Comparison of ENCODE assay signal across 1 fruit fly cellular context in the genomic region with DNA sequence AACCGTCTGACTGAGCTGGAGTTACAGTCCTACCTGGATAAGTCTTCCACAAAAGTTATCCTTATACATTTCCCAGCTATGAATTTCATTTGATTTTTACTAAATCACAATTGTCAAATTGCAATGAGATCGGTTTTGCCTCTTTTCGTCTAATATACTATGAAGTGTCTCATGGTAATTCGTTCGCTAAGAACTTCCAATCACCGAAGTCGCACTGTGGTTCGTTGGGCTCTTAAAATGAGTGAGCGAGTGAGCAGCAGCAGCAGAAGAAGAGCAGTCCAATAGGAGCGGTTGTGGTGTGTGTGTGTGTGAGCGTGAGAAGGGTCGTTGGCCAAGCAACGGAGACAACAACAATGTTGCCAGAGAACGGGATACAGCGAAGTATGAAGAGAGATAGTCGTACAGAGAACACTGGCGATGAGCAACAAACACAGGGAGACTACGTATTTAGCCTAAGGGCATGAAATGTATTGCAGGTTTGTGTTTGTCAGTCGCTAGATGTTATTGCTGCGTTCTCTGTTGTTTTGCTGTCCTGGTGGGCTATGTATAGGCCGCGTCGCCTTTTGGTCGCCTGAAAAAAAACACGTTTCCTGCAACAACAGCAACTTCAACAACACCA.
TF ChIP-seq lines count a peak whose summit lies in the region.

No protein-coding gene starts in this region.

TF ChIP-seq in whole organism, embryonic, 481 proteins besides CTCF, POLR2A, EP300 and RAD21 (continued from another document and continues in another):
- TF ChIP-seq CG30403 (GFP tag; optimal IDR thresholded peaks at IDR 0.05; lab: Kevin White, UChicago), result peak; percentile 94
- TF ChIP-seq Kr (GFP tag; optimal IDR thresholded peaks at IDR 0.05; lab: Kevin White, UChicago), result peak; percentile 53
- TF ChIP-seq Mes4 (GFP tag; optimal IDR thresholded peaks at IDR 0.05; lab: Kevin White, UChicago), result peak; percentile 92
- TF ChIP-seq CG6254 (GFP tag; optimal IDR thresholded peaks at IDR 0.05; lab: Kevin White, UChicago), result peak; percentile 84
- TF ChIP-seq CG9797 (GFP tag; optimal IDR thresholded peaks at IDR 0.05; lab: Kevin White, UChicago), result peak; percentile 7
- TF ChIP-seq CG1233 (GFP tag; optimal IDR thresholded peaks at IDR 0.05; lab: Kevin White, UChicago), result peak; percentile 90
- peak; percentile 77 for TF ChIP-seq CG6683 (GFP tag; optimal IDR thresholded peaks at IDR 0.05; lab: Kevin White, UChicago)
- peak; percentile 90 for TF ChIP-seq CG3281 (GFP tag; optimal IDR thresholded peaks at IDR 0.05; lab: Kevin White, UChicago)
- TF ChIP-seq CG9609 (GFP tag; optimal IDR thresholded peaks at IDR 0.05; lab: Kevin White, UChicago), result peak; percentile 93
- TF ChIP-seq dan (GFP tag; IDR thresholded peaks at IDR 0.05; lab: Robert Waterston, UW), result peak; percentile 82
- peak; percentile 93 for TF ChIP-seq CG4424 (GFP tag; optimal IDR thresholded peaks at IDR 0.05; lab: Kevin White, UChicago)
- TF ChIP-seq dpn (GFP tag; optimal IDR thresholded peaks at IDR 0.05; lab: Kevin White, UChicago), result peak; percentile 90 to 96
- peak; percentile 80 for TF ChIP-seq Neu2 (GFP tag; optimal IDR thresholded peaks at IDR 0.05; lab: Kevin White, UChicago; ENCODE audit: borderline replicate concordance)
- peak; percentile 88 for TF ChIP-seq peb (GFP tag; IDR thresholded peaks at IDR 0.05; lab: Robert Waterston, UW)
- TF ChIP-seq unpg (GFP tag; optimal IDR thresholded peaks at IDR 0.05; lab: Kevin White, UChicago), result peak; percentile 94
- TF ChIP-seq Meics (GFP tag; optimal IDR thresholded peaks at IDR 0.05; lab: Kevin White, UChicago), result peak; percentile 93
- peak; percentile 88 for TF ChIP-seq CG10959 (GFP tag; IDR thresholded peaks at IDR 0.05; lab: Robert Waterston, UW)
- peak; percentile 89 to 95 for TF ChIP-seq Pdp1 (GFP tag; optimal IDR thresholded peaks at IDR 0.05; lab: Kevin White, UChicago)
- TF ChIP-seq CG8388 (GFP tag; optimal IDR thresholded peaks at IDR 0.05; lab: Kevin White, UChicago), result peak; percentile 89
- TF ChIP-seq CG8478 (optimal IDR thresholded peaks at IDR 0.05; lab: Kevin White, UChicago), result no peak
- peak; percentile 70; the same call in 2 of the 3 replicates for TF ChIP-seq CG11560 (tag; IDR thresholded peaks at IDR 0.05; lab: Robert Waterston, UW)
- TF ChIP-seq gfzf (GFP tag; optimal IDR thresholded peaks at IDR 0.05; lab: Kevin White, UChicago), result no peak
- peak; percentile 78 for TF ChIP-seq en (GFP tag; optimal IDR thresholded peaks at IDR 0.05; lab: Kevin White, UChicago)
- peak; percentile 94 for TF ChIP-seq tin (GFP tag; optimal IDR thresholded peaks at IDR 0.05; lab: Kevin White, UChicago)
- peak; percentile 67; the same call in 2 of the 3 replicates for TF ChIP-seq jigr1 (GFP tag; IDR thresholded peaks at IDR 0.05; lab: Robert Waterston, UW)
- TF ChIP-seq E2f2 (GFP tag; IDR thresholded peaks at IDR 0.05; lab: Robert Waterston, UW), result peak; percentile 74
- peak; percentile 90 to 94 for TF ChIP-seq bsh (GFP tag; optimal IDR thresholded peaks at IDR 0.05; lab: Kevin White, UChicago)
- peak; percentile 66 for TF ChIP-seq CG7987 (GFP tag; optimal IDR thresholded peaks at IDR 0.05; lab: Kevin White, UChicago)
- peak; percentile 89 for TF ChIP-seq Gug (GFP tag; IDR thresholded peaks at IDR 0.05; lab: Robert Waterston, UW)
- TF ChIP-seq CG11504 (tag; optimal IDR thresholded peaks at IDR 0.05; lab: Kevin White, UChicago), result peak; percentile 89
- peak; percentile 97 for TF ChIP-seq lbe (GFP tag; optimal IDR thresholded peaks at IDR 0.05; lab: Kevin White, UChicago)
- peak; percentile 91 for TF ChIP-seq CG10979 (tag; optimal IDR thresholded peaks at IDR 0.05; lab: Kevin White, UChicago)
- TF ChIP-seq zfh1 (GFP tag; IDR thresholded peaks at IDR 0.05; lab: Robert Waterston, UW), result peak; percentile 93
- peak; percentile 54 for TF ChIP-seq abd-A (tag; optimal IDR thresholded peaks at IDR 0.05; lab: Kevin White, UChicago)
- no peak for TF ChIP-seq cad (GFP tag; optimal IDR thresholded peaks at IDR 0.05; lab: Kevin White, UChicago)
- TF ChIP-seq CG3838 (GFP tag; optimal IDR thresholded peaks at IDR 0.05; lab: Kevin White, UChicago), result no peak
- peak; percentile 37 for TF ChIP-seq stwl (tag; optimal IDR thresholded peaks at IDR 0.05; lab: Kevin White, UChicago)
- TF ChIP-seq CG9727 (GFP tag; optimal IDR thresholded peaks at IDR 0.05; lab: Kevin White, UChicago), result peak; percentile 93
- peak; percentile 91 for TF ChIP-seq E2f1 (GFP tag; IDR thresholded peaks at IDR 0.05; lab: Robert Waterston, UW)
- TF ChIP-seq B-H2 (GFP tag; optimal IDR thresholded peaks at IDR 0.05; lab: Kevin White, UChicago), result peak; percentile 88
- no peak for TF ChIP-seq Hr39 (optimal IDR thresholded peaks at IDR 0.05; lab: Kevin White, UChicago)
- no peak for TF ChIP-seq Dp (GFP tag; optimal IDR thresholded peaks at IDR 0.05; lab: Kevin White, UChicago)
- TF ChIP-seq YL-1 (GFP tag; optimal IDR thresholded peaks at IDR 0.05; lab: Kevin White, UChicago), result peak; percentile 50
- TF ChIP-seq ems (GFP tag; optimal IDR thresholded peaks at IDR 0.05; lab: Kevin White, UChicago), result peak; percentile 90
- TF ChIP-seq CG14050 (GFP tag; IDR thresholded peaks at IDR 0.05; lab: Robert Waterston, UW), result peak; percentile 85
- peak; percentile 91 for TF ChIP-seq gce (GFP tag; IDR thresholded peaks at IDR 0.05; lab: Robert Waterston, UW)
- TF ChIP-seq twi (tag; optimal IDR thresholded peaks at IDR 0.05; lab: Kevin White, UChicago), result peak; percentile 68
- peak; percentile 66 for TF ChIP-seq CG10274 (GFP tag; optimal IDR thresholded peaks at IDR 0.05; lab: Kevin White, UChicago)
- TF ChIP-seq Xrp1 (GFP tag; IDR thresholded peaks at IDR 0.05; lab: Robert Waterston, UW), result peak; percentile 94
- peak; percentile 79 for TF ChIP-seq Sox100B (GFP tag; optimal IDR thresholded peaks at IDR 0.05; lab: Kevin White, UChicago)
- TF ChIP-seq Lim3 (GFP tag; IDR thresholded peaks at IDR 0.05; lab: Robert Waterston, UW), result peak; percentile 53; the same call in 1 of the 2 replicates
- TF ChIP-seq CG17385 (GFP tag; optimal IDR thresholded peaks at IDR 0.05; lab: Kevin White, UChicago), result peak; percentile 91
- TF ChIP-seq CG12659 (GFP tag; optimal IDR thresholded peaks at IDR 0.05; lab: Kevin White, UChicago), result peak; percentile 89
- TF ChIP-seq CG4282 (GFP tag; optimal IDR thresholded peaks at IDR 0.05; lab: Kevin White, UChicago), result peak; percentile 81
- peak; percentile 87 for TF ChIP-seq CG14441 (GFP tag; IDR thresholded peaks at IDR 0.05; lab: Robert Waterston, UW)
- peak; percentile 82 for TF ChIP-seq CG33557 (GFP tag; optimal IDR thresholded peaks at IDR 0.05; lab: Kevin White, UChicago)
- peak; percentile 95 for TF ChIP-seq Side (GFP tag; optimal IDR thresholded peaks at IDR 0.05; lab: Kevin White, UChicago)
- peak; percentile 73; the same call in 1 of the 2 replicates for TF ChIP-seq NFAT (GFP tag; IDR thresholded peaks at IDR 0.05; lab: Robert Waterston, UW)
- TF ChIP-seq CG18764 (GFP tag; optimal IDR thresholded peaks at IDR 0.05; lab: Kevin White, UChicago), result peak; percentile 84
- TF ChIP-seq GATAe (GFP tag; conservative IDR thresholded peaks at IDR 0.05; lab: Robert Waterston, UW), result peak; percentile 34; the same call in 1 of the 2 replicates
- peak; percentile 75 for TF ChIP-seq D19B (GFP tag; optimal IDR thresholded peaks at IDR 0.05; lab: Kevin White, UChicago)
- TF ChIP-seq kah (GFP tag; optimal IDR thresholded peaks at IDR 0.05; lab: Kevin White, UChicago), result peak; percentile 54
- peak in 1 of 2 experiments; percentile 85 for TF ChIP-seq Eip74EF (GFP tag; optimal IDR thresholded peaks at IDR 0.05; lab: Kevin White, UChicago)
- TF ChIP-seq h (optimal IDR thresholded peaks at IDR 0.05; lab: Kevin White, UChicago), result no peak
- peak; percentile 73; the same call in 1 of the 2 replicates for TF ChIP-seq ro (GFP tag; IDR thresholded peaks at IDR 0.05; lab: Robert Waterston, UW)
- TF ChIP-seq CG34376 (GFP tag; optimal IDR thresholded peaks at IDR 0.05; lab: Kevin White, UChicago), result peak; percentile 81
- peak; percentile 85 for TF ChIP-seq NC2β (GFP tag; optimal IDR thresholded peaks at IDR 0.05; lab: Kevin White, UChicago)
- TF ChIP-seq CG17361 (GFP tag; IDR thresholded peaks at IDR 0.05; lab: Robert Waterston, UW), result peak; percentile 91
- TF ChIP-seq chif (GFP tag; optimal IDR thresholded peaks at IDR 0.05; lab: Kevin White, UChicago), result peak; percentile 89 to 93
- TF ChIP-seq CG17186 (GFP tag; optimal IDR thresholded peaks at IDR 0.05; lab: Kevin White, UChicago), result peak; percentile 44
- TF ChIP-seq Mrtf (GFP tag; IDR thresholded peaks at IDR 0.05; lab: Robert Waterston, UW), result peak; percentile 86
- TF ChIP-seq Nf-YB (GFP tag; optimal IDR thresholded peaks at IDR 0.05; lab: Kevin White, UChicago), result peak; percentile 90
- peak; percentile 79 for TF ChIP-seq salm (tag; optimal IDR thresholded peaks at IDR 0.05; lab: Kevin White, UChicago)
- TF ChIP-seq CG15479 (GFP tag; optimal IDR thresholded peaks at IDR 0.05; lab: Kevin White, UChicago), result peak; percentile 27
- no peak for TF ChIP-seq vnd (GFP tag; IDR thresholded peaks at IDR 0.05; lab: Robert Waterston, UW; ENCODE audit: partially characterized antibody)
- 0 out of 2 replicates have a peak, but pooled peaks have one; percentile 7 for TF ChIP-seq crol (GFP tag; IDR thresholded peaks at IDR 0.05; lab: Robert Waterston, UW)
- peak; percentile 89 for TF ChIP-seq Ada2b (GFP tag; IDR thresholded peaks at IDR 0.05; lab: Robert Waterston, UW)
- TF ChIP-seq Bgb (GFP tag; IDR thresholded peaks at IDR 0.05; lab: Robert Waterston, UW; ENCODE audit: partially characterized antibody), result no peak
- TF ChIP-seq Dek (tag; optimal IDR thresholded peaks at IDR 0.05; lab: Kevin White, UChicago), result peak; percentile 86
- TF ChIP-seq pros (GFP tag; optimal IDR thresholded peaks at IDR 0.05; lab: Kevin White, UChicago), result peak; percentile 77
- TF ChIP-seq CG1832 (GFP tag; optimal IDR thresholded peaks at IDR 0.05; lab: Kevin White, UChicago), result peak; percentile 56
- TF ChIP-seq CG13775 (GFP tag; optimal IDR thresholded peaks at IDR 0.05; lab: Kevin White, UChicago), result peak; percentile 89
- peak; percentile 87 for TF ChIP-seq Bteb2 (GFP tag; optimal IDR thresholded peaks at IDR 0.05; lab: Kevin White, UChicago)
- no peak for TF ChIP-seq bbx (GFP tag; IDR thresholded peaks at IDR 0.05; lab: Robert Waterston, UW; ENCODE audit: partially characterized antibody)
- TF ChIP-seq Vsx1 (GFP tag; optimal IDR thresholded peaks at IDR 0.05; lab: Kevin White, UChicago), result peak; percentile 78
- TF ChIP-seq CG31388 (GFP tag; optimal IDR thresholded peaks at IDR 0.05; lab: Kevin White, UChicago), result peak; percentile 46
- no peak for TF ChIP-seq Tbp (GFP tag; optimal IDR thresholded peaks at IDR 0.05; lab: Kevin White, UChicago)
- peak; percentile 31 for TF ChIP-seq ash1 (GFP tag; optimal IDR thresholded peaks at IDR 0.05; lab: Kevin White, UChicago)
- TF ChIP-seq nmo (GFP tag; optimal IDR thresholded peaks at IDR 0.05; lab: Kevin White, UChicago), result peak; percentile 89
- peak; percentile 91 for TF ChIP-seq sens-2 (GFP tag; IDR thresholded peaks at IDR 0.05; lab: Robert Waterston, UW)
- TF ChIP-seq grn (GFP tag; optimal IDR thresholded peaks at IDR 0.05; lab: Kevin White, UChicago), result peak; percentile 9
- TF ChIP-seq HLH54F (GFP tag; optimal IDR thresholded peaks at IDR 0.05; lab: Kevin White, UChicago), result peak; percentile 91
- TF ChIP-seq CG10431 (GFP tag; optimal IDR thresholded peaks at IDR 0.05; lab: Kevin White, UChicago), result peak; percentile 3
- peak; percentile 88 for TF ChIP-seq gsb-n (tag; optimal IDR thresholded peaks at IDR 0.05; lab: Kevin White, UChicago)
- peak; percentile 83 for TF ChIP-seq Usf (GFP tag; optimal IDR thresholded peaks at IDR 0.05; lab: Kevin White, UChicago)
- peak; percentile 93 for TF ChIP-seq CG7839 (tag; optimal IDR thresholded peaks at IDR 0.05; lab: Kevin White, UChicago)
- TF ChIP-seq NK7.1 (GFP tag; optimal IDR thresholded peaks at IDR 0.05; lab: Kevin White, UChicago), result peak; percentile 89
- TF ChIP-seq Lpt (GFP tag; optimal IDR thresholded peaks at IDR 0.05; lab: Kevin White, UChicago), result no peak
- peak; percentile 89 for TF ChIP-seq CG33213 (GFP tag; optimal IDR thresholded peaks at IDR 0.05; lab: Kevin White, UChicago)
- TF ChIP-seq CG13296 (GFP tag; optimal IDR thresholded peaks at IDR 0.05; lab: Kevin White, UChicago), result peak; percentile 89
- TF ChIP-seq CG13894 (tag; optimal IDR thresholded peaks at IDR 0.05; lab: Kevin White, UChicago), result peak; percentile 86
- TF ChIP-seq wor (GFP tag; IDR thresholded peaks at IDR 0.05; lab: Robert Waterston, UW), result peak; percentile 88
- TF ChIP-seq CG10543 (GFP tag; optimal IDR thresholded peaks at IDR 0.05; lab: Kevin White, UChicago), result peak; percentile 87
- TF ChIP-seq crp (GFP tag; optimal IDR thresholded peaks at IDR 0.05; lab: Kevin White, UChicago), result peak in 1 of 2 experiments; percentile 49
- peak; percentile 65 for TF ChIP-seq CG10321 (GFP tag; IDR thresholded peaks at IDR 0.05; lab: Robert Waterston, UW)
- peak; percentile 92 for TF ChIP-seq slbo (GFP tag; IDR thresholded peaks at IDR 0.05; lab: Robert Waterston, UW)
- peak; percentile 94 for TF ChIP-seq Fer1 (GFP tag; optimal IDR thresholded peaks at IDR 0.05; lab: Kevin White, UChicago)
- TF ChIP-seq Dref (GFP tag; IDR thresholded peaks at IDR 0.05; lab: Robert Waterston, UW), result no peak
- peak; percentile 90 for TF ChIP-seq fu2 (GFP tag; optimal IDR thresholded peaks at IDR 0.05; lab: Kevin White, UChicago)
- TF ChIP-seq CG4328 (GFP tag; optimal IDR thresholded peaks at IDR 0.05; lab: Kevin White, UChicago), result peak; percentile 69
- TF ChIP-seq Doc3 (GFP tag; IDR thresholded peaks at IDR 0.05; lab: Robert Waterston, UW; ENCODE audit: partially characterized antibody), result no peak
- peak; percentile 89 for TF ChIP-seq esg (GFP tag; conservative IDR thresholded peaks at IDR 0.05; lab: Robert Waterston, UW)
- TF ChIP-seq CG10209 (GFP tag; optimal IDR thresholded peaks at IDR 0.05; lab: Kevin White, UChicago), result peak; percentile 92
- peak; percentile 91 for TF ChIP-seq CG10366 (GFP tag; IDR thresholded peaks at IDR 0.05; lab: Robert Waterston, UW)
- TF ChIP-seq aop (GFP tag; IDR thresholded peaks at IDR 0.05; lab: Robert Waterston, UW), result peak; percentile 69
- TF ChIP-seq btn (GFP tag; optimal IDR thresholded peaks at IDR 0.05; lab: Kevin White, UChicago), result peak; percentile 76
- peak; percentile 87 for TF ChIP-seq Abd-B (GFP tag; optimal IDR thresholded peaks at IDR 0.05; lab: Kevin White, UChicago)
- TF ChIP-seq row (GFP tag; IDR thresholded peaks at IDR 0.05; lab: Robert Waterston, UW), result peak; percentile 97
- TF ChIP-seq Blimp-1 (GFP tag; optimal IDR thresholded peaks at IDR 0.05; lab: Kevin White, UChicago), result peak; percentile 86
- peak; percentile 67 for TF ChIP-seq CG8281 (tag; optimal IDR thresholded peaks at IDR 0.05; lab: Kevin White, UChicago)
- peak; percentile 88 for TF ChIP-seq CG6854 (GFP tag; optimal IDR thresholded peaks at IDR 0.05; lab: Kevin White, UChicago)
- peak; percentile 90 for TF ChIP-seq HHEX (GFP tag; optimal IDR thresholded peaks at IDR 0.05; lab: Kevin White, UChicago)
